Fruit fly (Drosophila melanogaster): ENCODE measurements around the gene CG9663.

CG9663 gene

dm6 chr2L:3348146-3348747 is 45.3 kb upstream of the CG9663 start (continued):
- TF ChIP-seq sc (optimal IDR thresholded peaks at IDR 0.05), result no peak
- peak; percentile 82 for TF ChIP-seq sc (GFP tag; optimal IDR thresholded peaks at IDR 0.05)
- peak; percentile 57 for TF ChIP-seq CG2202 (tag; optimal IDR thresholded peaks at IDR 0.05)
- TF ChIP-seq dati (GFP tag; IDR thresholded peaks at IDR 0.05), result peak; percentile 71
- TF ChIP-seq Ptx1 (GFP tag; IDR thresholded peaks at IDR 0.05), result peak; percentile 88
- peak; percentile 13 for TF ChIP-seq maf-S (GFP tag; optimal IDR thresholded peaks at IDR 0.05)
- peak; percentile 20 for TF ChIP-seq CG3281 (GFP tag; optimal IDR thresholded peaks at IDR 0.05)
- peak; percentile 35 for TF ChIP-seq odd (GFP tag; optimal IDR thresholded peaks at IDR 0.05)
- no peak for TF ChIP-seq BEAF-32 (GFP tag; optimal IDR thresholded peaks at IDR 0.05)
- peak; percentile 57 for TF ChIP-seq CG12769 (tag; optimal IDR thresholded peaks at IDR 0.05)
- peak; percentile 83 for TF ChIP-seq CG11504 (tag; optimal IDR thresholded peaks at IDR 0.05)
- peak; percentile 6 for TF ChIP-seq CG10274 (GFP tag; optimal IDR thresholded peaks at IDR 0.05)
- TF ChIP-seq Poxn (GFP tag; IDR thresholded peaks at IDR 0.05), result no peak
- TF ChIP-seq fd96Cb (tag; optimal IDR thresholded peaks at IDR 0.05), result peak; percentile 90
- TF ChIP-seq Nf-YB (GFP tag; optimal IDR thresholded peaks at IDR 0.05), result peak; percentile 19
- TF ChIP-seq TFAM (GFP tag; optimal IDR thresholded peaks at IDR 0.05), result no peak
- 0 out of 2 replicates have a peak, but pooled peaks have one; percentile 32 for TF ChIP-seq bbx (GFP tag; IDR thresholded peaks at IDR 0.05; ENCODE audit: partially characterized antibody)
- no peak for TF ChIP-seq Bteb2 (GFP tag; optimal IDR thresholded peaks at IDR 0.05)
- peak; percentile 62 for TF ChIP-seq Antp (GFP tag; optimal IDR thresholded peaks at IDR 0.05)
- TF ChIP-seq emc (GFP tag; optimal IDR thresholded peaks at IDR 0.05), result no peak
- TF ChIP-seq chn (GFP tag; optimal IDR thresholded peaks at IDR 0.05), result peak; percentile 76
- TF ChIP-seq Hmx (GFP tag; optimal IDR thresholded peaks at IDR 0.05), result no peak
- peak; percentile 70 for TF ChIP-seq CG10654 (GFP tag; optimal IDR thresholded peaks at IDR 0.05)
- peak; percentile 12 for TF ChIP-seq caup (GFP tag; optimal IDR thresholded peaks at IDR 0.05; ENCODE audit: severe bottlenecking)
- TF ChIP-seq CG8944 (GFP tag; optimal IDR thresholded peaks at IDR 0.05), result peak; percentile 60
- no peak for TF ChIP-seq br (optimal IDR thresholded peaks at IDR 0.05)
- TF ChIP-seq CG11085 (GFP tag; IDR thresholded peaks at IDR 0.05), result peak; percentile 61; the same call in 1 of the 2 replicates
- peak; percentile 79 for TF ChIP-seq tap (tag; optimal IDR thresholded peaks at IDR 0.05)
- TF ChIP-seq Dip2 (GFP tag; IDR thresholded peaks at IDR 0.05), result no peak
- TF ChIP-seq Dad (GFP tag; optimal IDR thresholded peaks at IDR 0.05), result peak; percentile 40
- peak; percentile 82 for TF ChIP-seq CG11696 (GFP tag; IDR thresholded peaks at IDR 0.05)
- TF ChIP-seq CG3838 (GFP tag; optimal IDR thresholded peaks at IDR 0.05), result no peak
- TF ChIP-seq peb (GFP tag; IDR thresholded peaks at IDR 0.05), result peak; percentile 89
- peak; percentile 85 for TF ChIP-seq nmo (GFP tag; optimal IDR thresholded peaks at IDR 0.05)
- TF ChIP-seq CG17612 (GFP tag; IDR thresholded peaks at IDR 0.05), result no peak
- no peak for TF ChIP-seq slou (GFP tag; optimal IDR thresholded peaks at IDR 0.05)
- TF ChIP-seq CG14965 (GFP tag; optimal IDR thresholded peaks at IDR 0.05; ENCODE audit: borderline replicate concordance), result no peak
- TF ChIP-seq Atf6 (GFP tag; IDR thresholded peaks at IDR 0.05), result peak; percentile 48; the same call in 1 of the 2 replicates
- TF ChIP-seq CG12155 (GFP tag; optimal IDR thresholded peaks at IDR 0.05), result no peak
- peak; percentile 53 for TF ChIP-seq Lhr (GFP tag; optimal IDR thresholded peaks at IDR 0.05)
- TF ChIP-seq crp (GFP tag; optimal IDR thresholded peaks at IDR 0.05), result peak in 1 of 2 experiments; percentile 13
- peak; percentile 92 for TF ChIP-seq CG17328 (GFP tag; IDR thresholded peaks at IDR 0.05)
- TF ChIP-seq CG1024 (GFP tag; IDR thresholded peaks at IDR 0.05), result peak; percentile 92
- peak; percentile 68; the same call in 1 of the 2 replicates for TF ChIP-seq E2f2 (GFP tag; IDR thresholded peaks at IDR 0.05)
- no peak for TF ChIP-seq CG7987 (GFP tag; optimal IDR thresholded peaks at IDR 0.05)
- TF ChIP-seq Dfd (GFP tag; optimal IDR thresholded peaks at IDR 0.05), result no peak
- peak; percentile 73 for TF ChIP-seq org-1 (GFP tag; optimal IDR thresholded peaks at IDR 0.05)
- TF ChIP-seq CG6854 (GFP tag; optimal IDR thresholded peaks at IDR 0.05), result no peak
- TF ChIP-seq D (optimal IDR thresholded peaks at IDR 0.05), result no peak
- peak; percentile 88 for TF ChIP-seq D (GFP tag; optimal IDR thresholded peaks at IDR 0.05)
- no peak for TF ChIP-seq CG30020 (tag; optimal IDR thresholded peaks at IDR 0.05)
